Fruit fly (Drosophila melanogaster) whole organism, embryonic: ENCODE results near the gene CG43638.

Experiments used
- Adf1 ChIP-seq: fragments of 200-800 bp; sonication (Bioruptor generic); IDR thresholded peaks from 2 replicates; pipeline ENCODE4 v1.3.6; 2022; ENCODE audit warnings: missing biosample characterization, missing genetic modification characterization
- Aef1 ChIP-seq: fragments of 200-800 bp; sonication (Bioruptor generic); IDR thresholded peaks from 3 replicates; pipeline ENCODE4 v1.3.6; 2022; ENCODE audit warnings: missing biosample characterization, missing genetic modification characterization
- B-H1 ChIP-seq: fragments of 200-800 bp; sonication (Bioruptor generic); IDR thresholded peaks from 3 replicates; pipeline ENCODE4 v1.3.6; 2022; ENCODE audit warnings: missing biosample characterization, missing genetic modification characterization
- Blimp-1 ChIP-seq: fragments of 200-800 bp; sonication (Bioruptor generic); optimal IDR thresholded peaks from 3 replicates; lab custom pipeline; 2018; ENCODE audit warnings: missing biosample characterization, missing genetic modification characterization, mild to moderate bottlenecking, moderate library complexity, missing genetic modification reagents
- Bteb2 ChIP-seq: fragments of 200-800 bp; sonication (Bioruptor generic); optimal IDR thresholded peaks from 2 replicates; lab custom pipeline; 2016; ENCODE audit warnings: missing biosample characterization, missing genetic modification characterization
- CG10565 ChIP-seq: fragments of 200-800 bp; sonication (Bioruptor generic); optimal IDR thresholded peaks from 3 replicates; lab custom pipeline; 2016; ENCODE audit warnings: missing biosample characterization, mild to moderate bottlenecking, missing genetic modification characterization
- CG12236 ChIP-seq: fragments of 200-800 bp; sonication (Bioruptor generic); optimal IDR thresholded peaks from 2 replicates; lab custom pipeline; 2016; ENCODE audit warnings: missing biosample characterization, missing genetic modification characterization
- CG1233 ChIP-seq: fragments of 200-800 bp; sonication (Bioruptor generic); optimal IDR thresholded peaks from 4 replicates; lab custom pipeline; 2018; ENCODE audit warnings: missing biosample characterization, mild to moderate bottlenecking, missing genetic modification characterization
- CG14050 ChIP-seq: fragments of 200-800 bp; sonication (Bioruptor generic); IDR thresholded peaks from 3 replicates; pipeline ENCODE4 v1.3.6; 2022; ENCODE audit warnings: missing biosample characterization, missing genetic modification characterization
- CG15011 ChIP-seq: fragments of 200-800 bp; sonication (Bioruptor generic); optimal IDR thresholded peaks from 3 replicates; lab custom pipeline; 2018; ENCODE audit warnings: missing biosample characterization, mild to moderate bottlenecking, missing genetic modification characterization
- CG15514 ChIP-seq: fragments of 200-800 bp; sonication (Bioruptor generic); optimal IDR thresholded peaks from 3 replicates; lab custom pipeline; 2017; ENCODE audit warnings: missing biosample characterization, missing genetic modification characterization, mild to moderate bottlenecking, moderate library complexity, missing genetic modification reagents
- CG17802 ChIP-seq: fragments of 200-800 bp; sonication (Bioruptor generic); optimal IDR thresholded peaks from 2 replicates; lab custom pipeline; 2018; ENCODE audit warnings: missing biosample characterization, mild to moderate bottlenecking, missing genetic modification characterization, moderate library complexity
- CG17912 ChIP-seq: fragments of 200-800 bp; sonication (Bioruptor generic); optimal IDR thresholded peaks from 2 replicates; lab custom pipeline; 2018; ENCODE audit warnings: missing biosample characterization, mild to moderate bottlenecking, missing genetic modification characterization
- CG18262 ChIP-seq: fragments of 200-800 bp; optimal IDR thresholded peaks from 3 replicates; lab custom pipeline; 2019; ENCODE audit warnings: missing biosample characterization, mild to moderate bottlenecking, missing genetic modification characterization, moderate library complexity
- CG18599 ChIP-seq: fragments of 200-800 bp; sonication (Bioruptor generic); optimal IDR thresholded peaks from 3 replicates; lab custom pipeline; 2017; ENCODE audit warnings: missing biosample characterization, missing genetic modification characterization, mild to moderate bottlenecking, moderate library complexity, missing genetic modification reagents
- CG2712 ChIP-seq: fragments of 200-800 bp; optimal IDR thresholded peaks from 3 replicates; lab custom pipeline; 2019; ENCODE audit warnings: missing biosample characterization, mild to moderate bottlenecking, missing genetic modification characterization, moderate library complexity
- CG2889 ChIP-seq: fragments of 200-800 bp; sonication (Bioruptor generic); IDR thresholded peaks from 3 replicates; pipeline ENCODE4 v1.3.6; 2022; ENCODE audit warnings: missing biosample characterization, missing genetic modification characterization
- CG3163 ChIP-seq: fragments of 200-800 bp; sonication (Bioruptor generic); optimal IDR thresholded peaks from 3 replicates; lab custom pipeline; 2016; ENCODE audit warnings: missing biosample characterization, missing genetic modification characterization
- CG5180 ChIP-seq: fragments of 200-800 bp; sonication (Bioruptor generic); optimal IDR thresholded peaks from 3 replicates; lab custom pipeline; 2017; ENCODE audit warnings: missing biosample characterization, missing genetic modification characterization, mild to moderate bottlenecking, moderate library complexity, missing genetic modification reagents
- CG6175 ChIP-seq: fragments of 200-800 bp; sonication (Bioruptor generic); IDR thresholded peaks from 3 replicates; pipeline ENCODE4 v1.3.6; 2022; ENCODE audit warnings: missing biosample characterization, missing genetic modification characterization
- CG6272 ChIP-seq: fragments of 200-800 bp; sonication (Bioruptor generic); IDR thresholded peaks from 2 replicates; pipeline ENCODE4 v1.3.6; 2022; ENCODE audit warnings: missing biosample characterization, missing genetic modification characterization
- CG8388 ChIP-seq: fragments of 200-800 bp; sonication (Bioruptor generic); optimal IDR thresholded peaks from 2 replicates; lab custom pipeline; 2019; ENCODE audit warnings: missing biosample characterization, mild to moderate bottlenecking, missing genetic modification characterization, moderate library complexity
- CTCF ChIP-seq: fragments of 200-800 bp; sonication (Bioruptor generic); optimal IDR thresholded peaks from 2 replicates; lab custom pipeline; 2017; ENCODE audit warnings: missing biosample characterization, mild to moderate bottlenecking, missing genetic modification characterization, moderate library complexity
- Drgx ChIP-seq: fragments of 200-800 bp; sonication (Bioruptor generic); IDR thresholded peaks from 2 replicates; pipeline ENCODE4 v1.3.6; 2022; ENCODE audit warnings: missing biosample characterization, missing genetic modification characterization
- Opbp ChIP-seq: fragments of 200-800 bp; sonication (Bioruptor generic); IDR thresholded peaks from 3 replicates; pipeline ENCODE4 v1.3.6; 2022; ENCODE audit warnings: missing biosample characterization, missing genetic modification characterization; ENCODE audit not compliant: partially characterized antibody
- Ptx1 ChIP-seq: fragments of 200-800 bp; sonication (Bioruptor generic); IDR thresholded peaks from 2 replicates; pipeline ENCODE4 v1.3.6; 2022; ENCODE audit warnings: missing biosample characterization, missing genetic modification characterization
- Tbp ChIP-seq: fragments of >200 bp; optimal IDR thresholded peaks from 2 replicates; lab custom pipeline; 2018; ENCODE audit warnings: missing biosample characterization, missing genetic modification characterization
- al ChIP-seq: fragments of 200-800 bp; sonication (Bioruptor generic); IDR thresholded peaks from 2 replicates; pipeline ENCODE4 v1.3.6; 2022; ENCODE audit warnings: missing biosample characterization, missing genetic modification characterization
- ap ChIP-seq: fragments of 200-800 bp; sonication (Bioruptor generic); IDR thresholded peaks from 2 replicates; pipeline ENCODE4 v1.3.6; 2022; ENCODE audit warnings: missing biosample characterization, missing genetic modification characterization
- bab2 ChIP-seq: fragments of 200-800 bp; sonication (Bioruptor generic); optimal IDR thresholded peaks from 2 replicates; lab custom pipeline; 2016; ENCODE audit warnings: missing biosample characterization, missing genetic modification characterization
- bbx ChIP-seq: fragments of 200-800 bp; sonication (Bioruptor generic); IDR thresholded peaks from 2 replicates; pipeline ENCODE4 v1.3.6; 2022; ENCODE audit warnings: missing biosample characterization, missing genetic modification characterization; ENCODE audit not compliant: partially characterized antibody
- cato ChIP-seq: fragments of 200-800 bp; sonication (Bioruptor generic); optimal IDR thresholded peaks from 2 replicates; lab custom pipeline; 2016; ENCODE audit warnings: missing biosample characterization, missing genetic modification characterization, borderline replicate concordance
- ci ChIP-seq: fragments of 200-800 bp; sonication (Bioruptor generic); IDR thresholded peaks from 3 replicates; pipeline ENCODE4 v1.3.6; 2022; ENCODE audit warnings: missing biosample characterization, missing genetic modification characterization
- crp ChIP-seq, 2 experiments: fragments of 200-800 bp; sonication (Bioruptor generic); optimal IDR thresholded peaks; 2 replicates in 1 of 2; 3 replicates in 1 of 2; lab custom pipeline; 2017; ENCODE audit warnings: missing biosample characterization in 2 of 2, missing genetic modification characterization in 2 of 2, mild to moderate bottlenecking in 1 of 2, moderate library complexity in 1 of 2
- dati ChIP-seq: fragments of 200-800 bp; sonication (Bioruptor generic); IDR thresholded peaks from 2 replicates; pipeline ENCODE4 v1.3.6; 2022; ENCODE audit warnings: missing biosample characterization, missing genetic modification characterization
- gfzf ChIP-seq: fragments of 200-800 bp; sonication (Bioruptor generic); optimal IDR thresholded peaks from 2 replicates; lab custom pipeline; 2016; ENCODE audit warnings: missing biosample characterization, mild to moderate bottlenecking, missing genetic modification characterization, moderate library complexity
- grn ChIP-seq: fragments of 200-800 bp; sonication (Bioruptor generic); optimal IDR thresholded peaks from 3 replicates; lab custom pipeline; 2017; ENCODE audit warnings: missing biosample characterization, missing genetic modification characterization
- klu ChIP-seq: fragments of 200-800 bp; sonication (Bioruptor generic); IDR thresholded peaks from 2 replicates; pipeline ENCODE4 v1.3.6; 2022; ENCODE audit warnings: missing biosample characterization, missing genetic modification characterization
- lbe ChIP-seq: fragments of 200-800 bp; sonication (Bioruptor generic); optimal IDR thresholded peaks from 2 replicates; lab custom pipeline; 2016; ENCODE audit warnings: missing biosample characterization, mild to moderate bottlenecking, missing genetic modification characterization
- mirr ChIP-seq: fragments of 200-800 bp; sonication (Bioruptor generic); optimal IDR thresholded peaks from 3 replicates; lab custom pipeline; 2018; ENCODE audit warnings: missing biosample characterization, mild to moderate bottlenecking, missing genetic modification characterization
- nom ChIP-seq: fragments of 200-800 bp; sonication (Bioruptor generic); optimal IDR thresholded peaks from 2 replicates; lab custom pipeline; 2017; ENCODE audit warnings: missing biosample characterization, missing genetic modification characterization, mild to moderate bottlenecking, moderate library complexity, missing genetic modification reagents
- otp ChIP-seq: fragments of 200-800 bp; sonication (Bioruptor generic); IDR thresholded peaks from 3 replicates; pipeline ENCODE4, ENCODE4 v1.3.6; 2022; ENCODE audit warnings: missing biosample characterization, missing genetic modification characterization
- pb ChIP-seq: fragments of 200-800 bp; sonication (Bioruptor generic); optimal IDR thresholded peaks from 3 replicates; lab custom pipeline; 2016; ENCODE audit warnings: missing biosample characterization, missing genetic modification characterization
- phol ChIP-seq: fragments of 200-800 bp; sonication (Bioruptor generic); optimal IDR thresholded peaks from 3 replicates; lab custom pipeline; 2018; ENCODE audit warnings: missing biosample characterization, mild to moderate bottlenecking, missing genetic modification characterization, moderate library complexity
- pita ChIP-seq: fragments of 200-800 bp; sonication (Bioruptor generic); optimal IDR thresholded peaks from 2 replicates; lab custom pipeline; 2017; ENCODE audit warnings: missing biosample characterization, mild to moderate bottlenecking, missing genetic modification characterization
- ranshi ChIP-seq: fragments of 200-800 bp; sonication (Bioruptor generic); IDR thresholded peaks from 2 replicates; pipeline ENCODE4 v1.3.6; 2022; ENCODE audit warnings: missing biosample characterization, missing genetic modification characterization
- repo ChIP-seq: fragments of 200-800 bp; sonication (Bioruptor generic); optimal IDR thresholded peaks from 2 replicates; lab custom pipeline; 2016; ENCODE audit warnings: missing biosample characterization, missing genetic modification characterization
- rib ChIP-seq: fragments of 200-800 bp; sonication (Bioruptor generic); IDR thresholded peaks from 2 replicates; pipeline ENCODE4 v1.3.6; 2022; ENCODE audit warnings: missing biosample characterization, missing genetic modification characterization
- sisA ChIP-seq: fragments of 200-800 bp; sonication (Bioruptor generic); IDR thresholded peaks from 2 replicates; pipeline ENCODE4 v1.3.6; 2022; ENCODE audit warnings: missing biosample characterization, missing genetic modification characterization
- tna ChIP-seq: fragments of 200-800 bp; sonication (Bioruptor generic); IDR thresholded peaks from 2 replicates; pipeline ENCODE4 v1.3.6; 2022; ENCODE audit warnings: missing biosample characterization, missing genetic modification characterization; ENCODE audit not compliant: partially characterized antibody
- wdn ChIP-seq: fragments of 200-800 bp; sonication (Bioruptor generic); IDR thresholded peaks from 2 replicates; pipeline ENCODE4 v1.3.6; 2022; ENCODE audit warnings: missing biosample characterization, missing genetic modification characterization
- zen2 ChIP-seq: fragments of 200-800 bp; sonication (Bioruptor generic); IDR thresholded peaks from 3 replicates; pipeline ENCODE4 v1.3.6; 2022; ENCODE audit warnings: missing biosample characterization, missing genetic modification characterization; ENCODE audit not compliant: partially characterized antibody

Gene CG43638

DNA sequence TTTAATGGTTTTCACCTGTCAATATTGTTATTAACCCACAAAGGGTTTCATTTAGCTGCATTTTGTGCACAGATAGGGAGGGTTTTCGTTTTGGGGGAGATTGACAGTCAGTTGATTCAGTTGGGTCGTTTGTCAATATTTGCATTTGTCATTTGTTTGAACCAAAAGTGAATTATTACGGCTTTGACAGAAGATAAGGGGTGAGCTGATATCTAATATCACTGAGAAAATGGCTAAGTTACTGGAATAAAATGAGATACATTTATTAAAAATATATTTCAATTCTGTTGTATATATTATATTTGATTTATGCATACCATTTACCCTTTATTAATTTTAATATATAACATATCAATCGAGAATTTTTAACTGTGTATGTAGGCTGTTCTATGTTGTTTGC is 39.5 kb downstream of the CG43638 start (continued):
- TF ChIP-seq dati (GFP tag; lab: Robert Waterston, UW) (no peak), zen2 (no peak), CG5180 (GFP tag; lab: Kevin White, UChicago) (peak; percentile 62), al (GFP tag; lab: Robert Waterston, UW) (no peak), wdn (GFP tag; lab: Robert Waterston, UW) (no peak), phol (peak; percentile 44), repo (GFP tag; lab: Kevin White, UChicago) (no peak), Bteb2 (GFP tag; lab: Kevin White, UChicago) (no peak), CG15514 (GFP tag; lab: Kevin White, UChicago) (peak; percentile 31), klu (GFP tag; lab: Robert Waterston, UW) (no peak), CG1233 (GFP tag; lab: Kevin White, UChicago) (peak; percentile 79), CG8388 (peak; percentile 58), CTCF (GFP tag; lab: Kevin White, UChicago) (peak; percentile 50), ap (GFP tag; lab: Robert Waterston, UW) (no peak), CG15011 (peak; percentile 44), sisA (no peak), CG17802 (tag; lab: Kevin White, UChicago) (no peak), CG18599 (GFP tag; lab: Kevin White, UChicago) (peak; percentile 67), CG10565 (GFP tag; lab: Kevin White, UChicago) (no peak), CG12236 (GFP tag; lab: Kevin White, UChicago) (peak; percentile 10), rib (GFP tag; lab: Robert Waterston, UW) (no peak), ranshi (GFP tag; lab: Robert Waterston, UW) (peak; percentile 44; the same call in 1 of the 2 replicates), Adf1 (no peak), bbx (GFP tag; lab: Robert Waterston, UW) (no peak), Aef1 (GFP tag; lab: Robert Waterston, UW) (no peak), ci (GFP tag; lab: Robert Waterston, UW) (peak; percentile 76), CG2889 (no peak), grn (GFP tag; lab: Kevin White, UChicago) (no peak), mirr (GFP tag; lab: Kevin White, UChicago) (no peak), bab2 (GFP tag; lab: Kevin White, UChicago) (peak; percentile 22), Opbp (GFP tag; lab: Robert Waterston, UW) (no peak), cato (GFP tag; lab: Kevin White, UChicago) (no peak), pita (GFP tag; lab: Kevin White, UChicago) (no peak), pb (GFP tag; lab: Kevin White, UChicago) (no peak), nom (no peak), Blimp-1 (GFP tag; lab: Kevin White, UChicago) (peak; percentile 65), CG18262 (tag; lab: Kevin White, UChicago) (peak; percentile 69), B-H1 (GFP tag; lab: Robert Waterston, UW) (no peak), crp (GFP tag; optimal IDR thresholded peaks at IDR 0.05; lab: Kevin White, UChicago) (no peak), CG6272 (no peak), Drgx (GFP tag; lab: Robert Waterston, UW) (no peak), CG2712 (tag; lab: Kevin White, UChicago) (peak; percentile 70), CG17912 (GFP tag; lab: Kevin White, UChicago) (peak; percentile 72), lbe (GFP tag; lab: Kevin White, UChicago) (no peak), CG3163 (GFP tag; lab: Kevin White, UChicago) (no peak), CG14050 (GFP tag; lab: Robert Waterston, UW) (no peak), CG6175 (no peak), tna (no peak), Tbp (GFP tag; lab: Kevin White, UChicago) (no peak), Ptx1 (GFP tag; lab: Robert Waterston, UW) (peak; percentile 26; the same call in 1 of the 2 replicates), gfzf (GFP tag; lab: Kevin White, UChicago) (no peak), otp (GFP tag; lab: Robert Waterston, UW) (peak; percentile 68; the same call in 2 of the 3 replicates)
